Worm (Caenorhabditis elegans) whole organism, L4/young adult: ENCODE results near the gene T16G12.12.
"Not testable (repeated sequence)": the region's sequence is repeated elsewhere in the genome, so short reads cannot be mapped to it uniquely, and the experiment has no call there.

Experiments
- W03F9.2 ChIP-seq: fragments of 150-350 bp; optimal IDR thresholded peaks from 2 replicates; lab custom pipeline; 2014; ENCODE audit warnings: missing biosample characterization, missing genetic modification characterization
- dao-5 ChIP-seq: sonication (generic microtip); optimal IDR thresholded peaks from 2 replicates; lab custom pipeline; 2016; ENCODE audit warnings: missing genotype, missing genetic modification characterization, moderate library complexity, missing compliant biosample characterization
- him-1 ChIP-seq: sonication (generic microtip); optimal IDR thresholded peaks from 2 replicates; lab custom pipeline; 2016; ENCODE audit warnings: missing genotype, missing genetic modification reagents, missing genetic modification characterization, missing compliant biosample characterization

Gene T16G12.12

ce11 chrIII:10053312-10053711, at the start of gene T16G12.12:
TSS of gene T16G12.12 (plus strand) at chrIII:10053612.
- not testable (repeated sequence) for TF ChIP-seq W03F9.2 (tag; lab: Kevin White, UChicago); dao-5; him-1

ce11 chrIII:10004213-10004612, 49.2 kb upstream of the T16G12.12 start, which contains the start of gene C05B5.11:
TSS of gene C05B5.11 (plus strand) at chrIII:10004513.
- TF ChIP-seq W03F9.2 (tag; lab: Kevin White, UChicago) (no peak), him-1 (no peak), dao-5 (no peak)

- TF ChIP-seq W03F9.2 (tag; lab: Kevin White, UChicago) (no peak), him-1 (no peak), dao-5 (no peak)
These were observed 46.6 kb upstream of the T16G12.12 start, which contains the start of gene C05B5.8 for ce11 chrIII:10006734-10007348. TSS of gene C05B5.8 (minus strand) at chrIII:10006784.

ce11 chrIII:10010117-10010516, 43.3 kb upstream of the T16G12.12 start, which contains the start of gene fbxa-155:
TSS of gene fbxa-155 (minus strand) at chrIII:10010217.
- TF ChIP-seq him-1 (no peak), W03F9.2 (tag; lab: Kevin White, UChicago) (no peak), dao-5 (no peak)

ce11 chrIII:10012136-10012535, 41.3 kb upstream of the T16G12.12 start, which contains the start of gene C05B5.16:
TSS of gene C05B5.16 (plus strand) at chrIII:10012436.
- no peak for TF ChIP-seq dao-5
- no peak for TF ChIP-seq him-1
- no peak for TF ChIP-seq W03F9.2 (tag; lab: Kevin White, UChicago)

- peak; percentile 68 for TF ChIP-seq him-1
- TF ChIP-seq W03F9.2 (tag; lab: Kevin White, UChicago): peak; percentile 82
- no peak for TF ChIP-seq dao-5
These were observed 36.9 kb upstream of the T16G12.12 start, which contains the start of gene rgs-1 for ce11 chrIII:10016413-10017051. TSS of gene rgs-1 (minus strand) at chrIII:10016558.

ce11 chrIII:10018007-10018406, 35.4 kb upstream of the T16G12.12 start:
- TF ChIP-seq him-1 (no peak), W03F9.2 (tag; lab: Kevin White, UChicago) (no peak), dao-5 (no peak)

- TF ChIP-seq W03F9.2 (tag; lab: Kevin White, UChicago): no peak
- no peak for TF ChIP-seq him-1
- no peak for TF ChIP-seq dao-5
These were observed 30.0 kb upstream of the T16G12.12 start, which contains the start of gene ins-21 for ce11 chrIII:10023452-10023851. TSS of gene ins-21 (plus strand) at chrIII:10023752.

ce11 chrIII:10025989-10026388, 27.4 kb upstream of the T16G12.12 start, which contains the start of gene ins-22:
TSS of gene ins-22 (plus strand) at chrIII:10026289.
- no peak for TF ChIP-seq him-1
- TF ChIP-seq dao-5: no peak
- TF ChIP-seq W03F9.2 (tag; lab: Kevin White, UChicago): no peak

- TF ChIP-seq dao-5 (no peak), him-1 (no peak), W03F9.2 (tag; lab: Kevin White, UChicago) (no peak)
These were observed 25.5 kb upstream of the T16G12.12 start, which contains the start of gene ins-23 for ce11 chrIII:10027947-10028346. TSS of gene ins-23 (plus strand) at chrIII:10028247.

ce11 chrIII:10030549-10030948, 22.9 kb upstream of the T16G12.12 start, which contains the start of gene M04D8.4:
TSS of gene M04D8.4 (minus strand) at chrIII:10030649.
- no peak for TF ChIP-seq him-1
- no peak for TF ChIP-seq dao-5
- TF ChIP-seq W03F9.2 (tag; lab: Kevin White, UChicago): no peak

- no peak for TF ChIP-seq W03F9.2 (tag; lab: Kevin White, UChicago)
- TF ChIP-seq him-1: no peak
- TF ChIP-seq dao-5: no peak
These were observed 20.2 kb upstream of the T16G12.12 start, which contains the start of gene M04D8.5 for ce11 chrIII:10033213-10033612. TSS of gene M04D8.5 (minus strand) at chrIII:10033313.

ce11 chrIII:10033881-10034280, 19.5 kb upstream of the T16G12.12 start, which contains the start of gene M04D8.8:
TSS of gene M04D8.8 (plus strand) at chrIII:10034181.
- no peak for TF ChIP-seq dao-5
- no peak for TF ChIP-seq him-1
- no peak for TF ChIP-seq W03F9.2 (tag; lab: Kevin White, UChicago)

ce11 chrIII:10035783-10036182, 17.6 kb upstream of the T16G12.12 start, which contains the start of gene xbx-3:
TSS of gene xbx-3 (plus strand) at chrIII:10035945.
- TF ChIP-seq him-1 (no peak), dao-5 (no peak), W03F9.2 (tag; lab: Kevin White, UChicago) (no peak)
